Fruit fly (Drosophila melanogaster) whole organism, pupa: ENCODE measurements around the gene Or67d.

Experiments
- CG10348 ChIP-seq: fragments of 200-800 bp; sonication (Bioruptor generic); IDR thresholded peaks from 2 replicates; pipeline ENCODE4 v1.3.6; 2022; ENCODE audit warnings: missing biosample characterization, missing genetic modification characterization
- CG12605 ChIP-seq: fragments of 200-800 bp; sonication (Bioruptor generic); IDR thresholded peaks from 2 replicates; pipeline ENCODE4 v1.3.6; 2022; ENCODE audit warnings: missing biosample characterization, missing genetic modification characterization
- CG13204 ChIP-seq: fragments of 200-800 bp; sonication (Bioruptor generic); optimal IDR thresholded peaks from 2 replicates; lab custom pipeline; 2018; ENCODE audit warnings: missing biosample characterization, mild to moderate bottlenecking, missing genetic modification characterization, moderate library complexity
- CG14655 ChIP-seq: fragments of 200-800 bp; sonication (Bioruptor generic); optimal IDR thresholded peaks from 3 replicates; lab custom pipeline; 2017; ENCODE audit warnings: mild to moderate bottlenecking, missing biosample characterization, missing genetic modification reagents, missing genetic modification characterization
- CG15710 ChIP-seq: fragments of 200-800 bp; sonication (Bioruptor generic); optimal IDR thresholded peaks from 2 replicates; lab custom pipeline; 2018; ENCODE audit warnings: missing biosample characterization, mild to moderate bottlenecking, missing genetic modification characterization, moderate library complexity
- CG17806 ChIP-seq: fragments of 200-800 bp; sonication (Bioruptor generic); optimal IDR thresholded peaks from 2 replicates; lab custom pipeline; 2018; ENCODE audit warnings: missing biosample characterization, mild to moderate bottlenecking, missing genetic modification characterization, moderate library complexity
- CG32121 ChIP-seq: fragments of 200-800 bp; sonication (Bioruptor generic); IDR thresholded peaks from 2 replicates; pipeline ENCODE4 v1.3.6; 2022; ENCODE audit warnings: missing biosample characterization, missing genetic modification characterization
- CG34367 ChIP-seq: fragments of 200-800 bp; sonication (Bioruptor generic); optimal IDR thresholded peaks from 2 replicates; lab custom pipeline; 2018; ENCODE audit warnings: missing biosample characterization, mild to moderate bottlenecking, missing genetic modification characterization
- CG4496 ChIP-seq: fragments of 200-800 bp; sonication (Bioruptor generic); IDR thresholded peaks from 3 replicates; pipeline ENCODE4 v1.3.6; 2022; ENCODE audit warnings: missing biosample characterization, missing genetic modification characterization
- CG8159 ChIP-seq: fragments of 200-800 bp; sonication (Bioruptor generic); optimal IDR thresholded peaks from 3 replicates; lab custom pipeline; 2018; ENCODE audit warnings: missing biosample characterization, mild to moderate bottlenecking, missing genetic modification characterization, moderate library complexity
- CG8301 ChIP-seq: fragments of 200-800 bp; sonication (Bioruptor generic); optimal IDR thresholded peaks from 2 replicates; lab custom pipeline; 2018; ENCODE audit warnings: missing biosample characterization, mild to moderate bottlenecking, missing genetic modification characterization
- CG9948 ChIP-seq: fragments of 200-800 bp; sonication (Bioruptor generic); optimal IDR thresholded peaks from 2 replicates; lab custom pipeline; 2018; ENCODE audit warnings: missing biosample characterization, mild to moderate bottlenecking, missing genetic modification characterization, moderate library complexity
- D1 ChIP-seq: fragments of 200-800 bp; sonication (Bioruptor generic); optimal IDR thresholded peaks from 2 replicates; lab custom pipeline; 2018; ENCODE audit warnings: missing biosample characterization, mild to moderate bottlenecking, missing genetic modification characterization, moderate library complexity
- EcR ChIP-seq: fragments of 200-800 bp; sonication (Bioruptor generic); optimal IDR thresholded peaks from 3 replicates; lab custom pipeline; 2019; ENCODE audit warnings: missing biosample characterization, missing genetic modification characterization, mild to moderate bottlenecking, moderate library complexity, missing genetic modification reagents
- Ets98B ChIP-seq: fragments of 200-800 bp; sonication (Bioruptor generic); IDR thresholded peaks from 2 replicates; pipeline ENCODE4 v1.3.6; 2022; ENCODE audit warnings: missing biosample characterization, missing genetic modification characterization
- Pif1A ChIP-seq: fragments of 200-800 bp; sonication (Bioruptor generic); optimal IDR thresholded peaks from 3 replicates; lab custom pipeline; 2016; ENCODE audit warnings: missing biosample characterization, missing genetic modification characterization
- Pif1B ChIP-seq: fragments of 200-800 bp; sonication (Bioruptor generic); optimal IDR thresholded peaks from 3 replicates; lab custom pipeline; 2016; ENCODE audit warnings: missing biosample characterization, missing genetic modification characterization
- Snoo ChIP-seq: fragments of 200-800 bp; sonication (Bioruptor generic); optimal IDR thresholded peaks from 3 replicates; lab custom pipeline; 2017; ENCODE audit warnings: missing biosample characterization, mild to moderate bottlenecking, missing genetic modification characterization, inconsistent platforms
- fd96Ca ChIP-seq: fragments of 200-800 bp; sonication (Bioruptor generic); IDR thresholded peaks from 3 replicates; pipeline ENCODE4 v1.3.6; 2022; ENCODE audit warnings: missing biosample characterization, missing genetic modification characterization
- gl ChIP-seq: fragments of 200-800 bp; sonication (Bioruptor generic); optimal IDR thresholded peaks from 2 replicates; lab custom pipeline; 2018; ENCODE audit warnings: missing biosample characterization, mild to moderate bottlenecking, missing genetic modification characterization
- rn ChIP-seq: fragments of 200-800 bp; sonication (Bioruptor generic); IDR thresholded peaks from 2 replicates; pipeline ENCODE4 v1.3.6; 2022; ENCODE audit warnings: missing biosample characterization, missing genetic modification characterization

Or67d gene

dm6 chr3L:10230542-10230941 is 42.5 kb upstream of the Or67d start:
- 0 out of 2 replicates have a peak, but pooled peaks have one; percentile 19 for TF ChIP-seq rn
- TF ChIP-seq CG14655 (GFP tag; lab: Kevin White, UChicago): peak; percentile 29
- TF ChIP-seq CG32121 (GFP tag; lab: Robert Waterston, UW): no peak
- TF ChIP-seq gl (tag; lab: Kevin White, UChicago): no peak
- TF ChIP-seq CG15710 (tag; lab: Kevin White, UChicago): no peak
- peak; percentile 54; the same call in 2 of the 3 replicates for TF ChIP-seq CG4496 (GFP tag; lab: Robert Waterston, UW)
- peak; percentile 47 for TF ChIP-seq Ets98B (GFP tag; lab: Robert Waterston, UW)
- peak; percentile 29; the same call in 1 of the 3 replicates for TF ChIP-seq fd96Ca (GFP tag; lab: Robert Waterston, UW)

- TF ChIP-seq CG34367 (no peak), gl (tag; lab: Kevin White, UChicago) (no peak), CG10348 (GFP tag; lab: Robert Waterston, UW) (no peak), CG15710 (tag; lab: Kevin White, UChicago) (no peak), CG9948 (tag; lab: Kevin White, UChicago) (no peak), Pif1B (GFP tag; lab: Kevin White, UChicago) (no peak), CG32121 (GFP tag; lab: Robert Waterston, UW) (no peak), CG13204 (GFP tag; lab: Kevin White, UChicago) (no peak), fd96Ca (GFP tag; lab: Robert Waterston, UW) (no peak), EcR (GFP tag; lab: Kevin White, UChicago) (no peak), D1 (no peak), CG14655 (GFP tag; lab: Kevin White, UChicago) (no peak), CG8159 (tag; lab: Kevin White, UChicago) (no peak), Snoo (tag; lab: Kevin White, UChicago) (no peak), Ets98B (GFP tag; lab: Robert Waterston, UW) (no peak), CG4496 (GFP tag; lab: Robert Waterston, UW) (no peak), CG8301 (tag; lab: Kevin White, UChicago) (no peak), Pif1A (GFP tag; lab: Kevin White, UChicago) (no peak), CG12605 (no peak)
Measured at dm6 chr3L:10233025-10233424, 40.0 kb upstream of the Or67d start.

DNA sequence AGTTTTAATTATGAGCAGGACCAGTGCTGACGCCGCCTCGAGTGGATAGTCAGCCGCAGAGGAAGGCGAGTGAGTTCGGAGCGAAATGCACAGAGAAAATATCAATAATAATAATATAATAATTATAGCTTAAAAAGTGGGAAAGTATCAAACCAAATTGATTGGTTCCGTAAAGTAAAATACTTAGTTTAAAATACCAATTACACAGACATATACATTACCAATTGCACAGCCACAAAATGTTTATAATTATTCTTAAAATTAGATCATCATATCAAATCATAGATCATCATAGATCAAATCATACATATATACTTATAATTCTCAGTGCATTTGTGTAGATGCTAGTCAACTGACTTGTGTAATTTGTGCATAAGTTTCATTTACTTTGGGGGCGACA is 34.5 kb upstream of the Or67d start:
- peak; percentile 26 for TF ChIP-seq CG17806 (tag; lab: Kevin White, UChicago)
- TF ChIP-seq CG8159 (tag; lab: Kevin White, UChicago): peak; percentile 54
- TF ChIP-seq CG12605: no peak
- no peak for TF ChIP-seq rn
- TF ChIP-seq CG14655 (GFP tag; lab: Kevin White, UChicago): peak; percentile 29
- TF ChIP-seq CG32121 (GFP tag; lab: Robert Waterston, UW): no peak
- no peak for TF ChIP-seq EcR (GFP tag; lab: Kevin White, UChicago)
- no peak for TF ChIP-seq Snoo (tag; lab: Kevin White, UChicago)
- TF ChIP-seq Pif1A (GFP tag; lab: Kevin White, UChicago): no peak
- peak; percentile 25 for TF ChIP-seq CG9948 (tag; lab: Kevin White, UChicago)
- peak; percentile 50 for TF ChIP-seq CG15710 (tag; lab: Kevin White, UChicago)

dm6 chr3L:10242243-10242642 is 30.8 kb upstream of the Or67d start:
- TF ChIP-seq CG8159 (tag; lab: Kevin White, UChicago) (peak; percentile 48), CG34367 (peak; percentile 34), CG15710 (tag; lab: Kevin White, UChicago) (peak; percentile 50), CG14655 (GFP tag; lab: Kevin White, UChicago) (peak; percentile 2), Pif1A (GFP tag; lab: Kevin White, UChicago) (peak; percentile 32), rn (no peak)

- TF ChIP-seq CG34367: no peak
- no peak for TF ChIP-seq D1
- no peak for TF ChIP-seq CG15710 (tag; lab: Kevin White, UChicago)
- TF ChIP-seq Pif1B (GFP tag; lab: Kevin White, UChicago): no peak
- TF ChIP-seq CG9948 (tag; lab: Kevin White, UChicago): no peak
- TF ChIP-seq CG14655 (GFP tag; lab: Kevin White, UChicago): no peak
- TF ChIP-seq CG13204 (GFP tag; lab: Kevin White, UChicago): no peak
- no peak for TF ChIP-seq Snoo (tag; lab: Kevin White, UChicago)
- no peak for TF ChIP-seq fd96Ca (GFP tag; lab: Robert Waterston, UW)
- TF ChIP-seq CG8301 (tag; lab: Kevin White, UChicago): no peak
- TF ChIP-seq gl (tag; lab: Kevin White, UChicago): no peak
- no peak for TF ChIP-seq CG8159 (tag; lab: Kevin White, UChicago)
- no peak for TF ChIP-seq Pif1A (GFP tag; lab: Kevin White, UChicago)
- no peak for TF ChIP-seq Ets98B (GFP tag; lab: Robert Waterston, UW)
- no peak for TF ChIP-seq CG17806 (tag; lab: Kevin White, UChicago)
- TF ChIP-seq EcR (GFP tag; lab: Kevin White, UChicago): no peak
- no peak for TF ChIP-seq CG10348 (GFP tag; lab: Robert Waterston, UW)
- TF ChIP-seq CG4496 (GFP tag; lab: Robert Waterston, UW): no peak
- no peak for TF ChIP-seq CG12605
- no peak for TF ChIP-seq CG32121 (GFP tag; lab: Robert Waterston, UW)
- TF ChIP-seq, all 21 proteins: peak for 0
Measured at dm6 chr3L:10244606-10245005, 28.4 kb upstream of the Or67d start, which contains the start of gene Or67c. TSS of gene Or67c (minus strand) at chr3L:10244706.

DNA sequence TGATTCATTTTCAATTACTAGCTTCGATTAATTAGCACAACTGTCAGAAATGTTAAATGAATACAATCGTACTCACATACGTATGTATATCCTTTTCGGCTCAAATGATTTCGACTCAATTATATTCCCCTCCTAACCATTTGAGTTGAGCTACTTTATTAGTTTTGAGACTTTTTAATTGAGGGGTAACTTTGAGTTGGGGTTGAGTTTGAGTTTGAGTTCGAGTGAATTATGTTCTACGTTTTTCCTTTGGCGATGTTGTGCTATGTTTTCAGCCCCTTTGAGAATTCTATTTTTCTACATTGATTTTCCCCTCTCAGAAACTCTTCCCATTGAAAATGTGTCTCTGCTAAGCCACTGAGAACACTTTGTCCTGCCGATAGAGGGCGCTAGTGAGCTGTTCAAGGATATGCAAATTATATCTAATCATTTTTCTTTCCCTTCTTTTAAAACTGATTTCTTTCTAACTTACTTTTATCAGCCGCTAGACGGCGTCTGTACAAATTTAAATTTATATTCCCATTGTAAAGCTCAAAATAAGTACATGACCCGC is 26.7 kb upstream of the Or67d start:
- TF ChIP-seq Ets98B (GFP tag; lab: Robert Waterston, UW) (no peak), EcR (GFP tag; lab: Kevin White, UChicago) (no peak), CG17806 (tag; lab: Kevin White, UChicago) (no peak), rn (no peak), CG10348 (GFP tag; lab: Robert Waterston, UW) (no peak), CG34367 (no peak), Pif1A (GFP tag; lab: Kevin White, UChicago) (no peak), CG32121 (GFP tag; lab: Robert Waterston, UW) (no peak), fd96Ca (GFP tag; lab: Robert Waterston, UW) (no peak), CG15710 (tag; lab: Kevin White, UChicago) (no peak), CG8159 (tag; lab: Kevin White, UChicago) (no peak), CG4496 (GFP tag; lab: Robert Waterston, UW) (no peak), gl (tag; lab: Kevin White, UChicago) (no peak)
